Fruit fly (Drosophila melanogaster) whole organism, prepupa: ENCODE measurements around the gene cmet.

Experiments used
- Blimp-1 ChIP-seq: fragments of 200-800 bp; sonication (Bioruptor generic); optimal IDR thresholded peaks from 3 replicates; lab custom pipeline; 2017; ENCODE audit warnings: missing biosample characterization, missing genetic modification characterization, mild to moderate bottlenecking, moderate library complexity, missing genetic modification reagents
- CG11294 ChIP-seq: fragments of 200-800 bp; sonication (Bioruptor generic); IDR thresholded peaks from 2 replicates; pipeline ENCODE4 v1.3.6; 2022; ENCODE audit warnings: missing biosample characterization, missing genetic modification characterization
- CG11762 ChIP-seq: fragments of 200-800 bp; sonication (Bioruptor generic); optimal IDR thresholded peaks from 3 replicates; lab custom pipeline; 2016; ENCODE audit warnings: missing biosample characterization, missing genetic modification characterization; ENCODE audit not compliant: insufficient read depth
- CG11902 ChIP-seq: fragments of 200-800 bp; sonication (Bioruptor generic); optimal IDR thresholded peaks from 3 replicates; lab custom pipeline; 2016; ENCODE audit warnings: missing biosample characterization, missing genetic modification characterization
- CG1621 ChIP-seq: fragments of 200-800 bp; sonication (Bioruptor generic); optimal IDR thresholded peaks from 3 replicates; lab custom pipeline; 2018; ENCODE audit warnings: missing biosample characterization, mild to moderate bottlenecking, missing genetic modification characterization
- CG16779 ChIP-seq: fragments of 200-800 bp; sonication (Bioruptor generic); optimal IDR thresholded peaks from 3 replicates; lab custom pipeline; 2017; ENCODE audit warnings: missing biosample characterization, mild to moderate bottlenecking, missing genetic modification characterization
- CG3032 ChIP-seq: fragments of 200-800 bp; optimal IDR thresholded peaks from 2 replicates; lab custom pipeline; 2019; ENCODE audit warnings: missing biosample characterization, mild to moderate bottlenecking, missing genetic modification characterization, moderate library complexity
- CG31627 ChIP-seq: fragments of 200-800 bp; sonication (Bioruptor generic); optimal IDR thresholded peaks from 3 replicates; lab custom pipeline; 2016; ENCODE audit warnings: missing biosample characterization, missing genetic modification characterization
- CG32006 ChIP-seq: fragments of 200-800 bp; sonication (Bioruptor generic); optimal IDR thresholded peaks from 3 replicates; lab custom pipeline; 2017; ENCODE audit warnings: missing biosample characterization, mild to moderate bottlenecking, missing genetic modification characterization
- CG34406 ChIP-seq: fragments of 200-800 bp; sonication (Bioruptor generic); optimal IDR thresholded peaks from 3 replicates; lab custom pipeline; 2016; ENCODE audit warnings: missing biosample characterization, missing genetic modification characterization
- CG6808 ChIP-seq: fragments of 200-800 bp; sonication (Bioruptor generic); optimal IDR thresholded peaks from 3 replicates; lab custom pipeline; 2017; ENCODE audit warnings: missing biosample characterization, missing genetic modification characterization, mild to moderate bottlenecking, moderate library complexity, missing genetic modification reagents
- CG6854 ChIP-seq: fragments of 200-800 bp; sonication (Bioruptor generic); optimal IDR thresholded peaks from 2 replicates; lab custom pipeline; 2017; ENCODE audit warnings: missing biosample characterization, mild to moderate bottlenecking, missing genetic modification characterization
- CG7368 ChIP-seq: fragments of 200-800 bp; sonication (Bioruptor generic); optimal IDR thresholded peaks from 3 replicates; lab custom pipeline; 2016; ENCODE audit warnings: missing biosample characterization, missing genetic modification characterization
- Eip75B ChIP-seq: fragments of 200-800 bp; sonication (Bioruptor generic); optimal IDR thresholded peaks from 3 replicates; lab custom pipeline; 2016; ENCODE audit warnings: missing biosample characterization, missing genetic modification characterization
- Eip78C ChIP-seq: fragments of 200-800 bp; sonication (Bioruptor generic); peaks from one replicate; lab custom pipeline; 2016; ENCODE audit warnings: missing biosample characterization, missing genetic modification characterization
- Eip93F ChIP-seq: fragments of 200-800 bp; sonication (Bioruptor generic); optimal IDR thresholded peaks from 2 replicates; lab custom pipeline; 2016; ENCODE audit warnings: missing biosample characterization, mild to moderate bottlenecking, missing genetic modification characterization
- Ets21C ChIP-seq: fragments of 200-800 bp; sonication (Bioruptor generic); optimal IDR thresholded peaks from 3 replicates; lab custom pipeline; 2016; ENCODE audit warnings: missing biosample characterization, missing genetic modification characterization
- Ets96B ChIP-seq: fragments of 200-800 bp; optimal IDR thresholded peaks from 2 replicates; lab custom pipeline; 2019; ENCODE audit warnings: missing biosample characterization, mild to moderate bottlenecking, missing genetic modification characterization, moderate library complexity
- Gug ChIP-seq: fragments of 200-800 bp; sonication (Bioruptor generic); IDR thresholded peaks from 2 replicates; pipeline ENCODE4 v1.3.6; 2022; ENCODE audit warnings: missing biosample characterization, missing genetic modification characterization
- Hr38 ChIP-seq: sonication (Bioruptor generic); optimal IDR thresholded peaks from 2 replicates; lab custom pipeline; 2016; ENCODE audit warnings: missing biosample characterization, missing genetic modification characterization
- Lpt ChIP-seq: fragments of 200-800 bp; sonication (Bioruptor generic); optimal IDR thresholded peaks from 3 replicates; lab custom pipeline; 2016; ENCODE audit warnings: missing biosample characterization, missing genetic modification characterization
- Met ChIP-seq: fragments of 200-800 bp; sonication (Bioruptor generic); optimal IDR thresholded peaks from 3 replicates; lab custom pipeline; 2016; ENCODE audit warnings: missing biosample characterization, missing genetic modification characterization
- OdsH ChIP-seq: fragments of 200-800 bp; sonication (Bioruptor generic); optimal IDR thresholded peaks from 3 replicates; lab custom pipeline; 2016; ENCODE audit warnings: missing biosample characterization, missing genetic modification characterization
- Smox ChIP-seq: fragments of 200-800 bp; sonication (Bioruptor generic); optimal IDR thresholded peaks from 3 replicates; lab custom pipeline; 2016; ENCODE audit warnings: missing biosample characterization, missing genetic modification characterization
- Sox14 ChIP-seq: fragments of 200-800 bp; sonication (Bioruptor generic); optimal IDR thresholded peaks from 3 replicates; lab custom pipeline; 2016; ENCODE audit warnings: missing biosample characterization, missing genetic modification characterization
- Sox15 ChIP-seq: fragments of 200-800 bp; sonication (Bioruptor generic); optimal IDR thresholded peaks from 3 replicates; lab custom pipeline; 2016; ENCODE audit warnings: missing biosample characterization, missing genetic modification characterization
- achi ChIP-seq: fragments of 200-800 bp; sonication (Bioruptor generic); optimal IDR thresholded peaks from 3 replicates; lab custom pipeline; 2016; ENCODE audit warnings: missing biosample characterization, missing genetic modification characterization
- acj6 ChIP-seq: fragments of 200-800 bp; sonication (Bioruptor generic); optimal IDR thresholded peaks from 3 replicates; lab custom pipeline; 2016; ENCODE audit warnings: missing biosample characterization, missing genetic modification characterization
- cyc ChIP-seq: fragments of 200-800 bp; sonication (Bioruptor generic); optimal IDR thresholded peaks from 3 replicates; lab custom pipeline; 2016; ENCODE audit warnings: missing biosample characterization, missing genetic modification characterization
- dac ChIP-seq: fragments of 200-800 bp; sonication (Bioruptor generic); optimal IDR thresholded peaks from 2 replicates; lab custom pipeline; 2017; ENCODE audit warnings: missing biosample characterization, mild to moderate bottlenecking, missing genetic modification characterization
- dsx ChIP-seq: fragments of 200-800 bp; optimal IDR thresholded peaks from 3 replicates; lab custom pipeline; 2019; ENCODE audit warnings: missing biosample characterization, mild to moderate bottlenecking, missing genetic modification characterization, moderate library complexity; ENCODE audit not compliant: poor library complexity, severe bottlenecking
- fd59A ChIP-seq: fragments of 200-800 bp; sonication (Bioruptor generic); optimal IDR thresholded peaks from 2 replicates; lab custom pipeline; 2017; ENCODE audit warnings: missing biosample characterization, mild to moderate bottlenecking, missing genetic modification characterization, missing genetic modification reagents
- fkh ChIP-seq: fragments of 200-800 bp; sonication (Bioruptor generic); optimal IDR thresholded peaks from 3 replicates; lab custom pipeline; 2017; ENCODE audit warnings: missing biosample characterization, mild to moderate bottlenecking, missing genetic modification characterization, moderate library complexity
- lz ChIP-seq: fragments of 200-800 bp; sonication (Bioruptor generic); optimal IDR thresholded peaks from 3 replicates; lab custom pipeline; 2016; ENCODE audit warnings: missing biosample characterization, missing genetic modification characterization
- net ChIP-seq: fragments of 200-800 bp; sonication (Bioruptor generic); optimal IDR thresholded peaks from 3 replicates; lab custom pipeline; 2016; ENCODE audit warnings: missing biosample characterization, missing genetic modification characterization
- pdm3 ChIP-seq: fragments of 200-800 bp; sonication (Bioruptor generic); optimal IDR thresholded peaks from 3 replicates; lab custom pipeline; 2016; ENCODE audit warnings: missing biosample characterization, missing genetic modification characterization
- spab ChIP-seq: fragments of 200-800 bp; sonication (Bioruptor generic); optimal IDR thresholded peaks from 2 replicates; lab custom pipeline; 2017; ENCODE audit warnings: missing biosample characterization, mild to moderate bottlenecking, missing genetic modification characterization, missing genetic modification reagents
- ss ChIP-seq, 2 experiments: fragments of 200-800 bp; sonication (Bioruptor generic); optimal IDR thresholded peaks; 2 replicates in 1 of 2; 3 replicates in 1 of 2; lab custom pipeline; 2017 to 2018; ENCODE audit warnings: mild to moderate bottlenecking in 2 of 2, missing biosample characterization in 2 of 2, missing genetic modification characterization in 2 of 2, moderate library complexity in 1 of 2
- svp ChIP-seq: fragments of 200-800 bp; sonication (Bioruptor generic); peaks from one replicate; lab custom pipeline; 2016; ENCODE audit warnings: missing biosample characterization, missing genetic modification characterization
- vri ChIP-seq: fragments of 200-800 bp; sonication (Bioruptor generic); optimal IDR thresholded peaks from 3 replicates; lab custom pipeline; 2016; ENCODE audit warnings: missing biosample characterization, mild to moderate bottlenecking, missing genetic modification characterization

cmet gene

dm6 chr2L:11306091-11306490 lies 37.3 kb upstream of the cmet start (continued):
- TF ChIP-seq Sox14 (peak; percentile 60), Lpt (GFP tag; lab: Kevin White, UChicago) (no peak), Ets96B (tag; lab: Kevin White, UChicago) (no peak), Sox15 (GFP tag; lab: Kevin White, UChicago) (peak; percentile 68), Eip75B (GFP tag; lab: Kevin White, UChicago) (peak; percentile 42), CG16779 (no peak), acj6 (GFP tag; lab: Kevin White, UChicago) (peak; percentile 70), CG31627 (GFP tag; lab: Kevin White, UChicago) (peak; percentile 81), Smox (GFP tag; lab: Kevin White, UChicago) (peak; percentile 79), Met (GFP tag; lab: Kevin White, UChicago) (peak; percentile 81), CG7368 (GFP tag; lab: Kevin White, UChicago) (peak; percentile 24), CG11902 (GFP tag; lab: Kevin White, UChicago) (peak; percentile 74), vri (GFP tag; lab: Kevin White, UChicago) (peak; percentile 73)

DNA sequence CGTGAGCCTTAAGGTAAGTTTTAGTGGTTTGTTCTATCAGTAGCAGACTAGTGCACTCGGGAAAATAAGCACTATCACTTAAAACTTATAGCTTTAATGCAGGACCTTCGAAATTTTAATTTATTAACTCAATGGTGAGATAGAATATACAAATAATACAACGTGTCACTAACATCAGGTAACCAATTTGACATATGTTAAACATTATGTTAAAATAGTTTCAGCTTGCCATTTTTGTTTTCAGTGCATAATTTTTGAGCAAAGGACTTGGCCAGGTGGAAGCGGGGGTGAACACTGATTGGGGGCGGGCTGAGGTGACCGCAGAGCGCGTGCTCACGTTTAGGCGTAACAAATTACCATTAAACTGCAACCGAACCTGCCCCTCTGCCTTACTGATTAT lies 33.7 kb upstream of the cmet start:
- TF ChIP-seq ss (GFP tag; optimal IDR thresholded peaks at IDR 0.05; lab: Kevin White, UChicago) (peak in 1 of 2 experiments; percentile 18), svp (GFP tag; lab: Kevin White, UChicago) (peak; percentile 11), CG34406 (no peak), Eip75B (GFP tag; lab: Kevin White, UChicago) (no peak), CG3032 (tag; lab: Kevin White, UChicago) (no peak), cyc (GFP tag; lab: Kevin White, UChicago) (no peak), Hr38 (GFP tag; lab: Kevin White, UChicago) (no peak), CG6854 (GFP tag; lab: Kevin White, UChicago) (no peak), achi (GFP tag; lab: Kevin White, UChicago) (no peak)

DNA sequence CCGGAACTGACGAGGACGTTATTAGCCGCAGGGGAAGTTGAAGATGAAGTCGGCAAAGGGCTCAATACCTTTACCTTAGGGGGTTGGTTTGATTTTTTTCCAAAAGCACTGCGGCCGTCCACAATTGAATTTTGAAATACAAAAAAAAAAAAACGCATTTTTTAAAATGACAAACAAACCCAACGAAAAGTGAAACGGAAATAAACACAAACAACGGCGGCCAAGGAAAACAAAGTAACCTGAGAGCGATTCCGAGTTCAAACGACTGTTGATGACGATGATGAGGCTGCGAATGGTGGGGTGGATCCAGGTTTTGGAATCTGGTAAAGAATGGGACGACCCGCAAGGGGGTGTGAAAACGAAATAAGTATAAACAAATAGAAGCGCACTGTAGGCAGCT lies 27.7 kb upstream of the cmet start:
- TF ChIP-seq CG11762 (no peak), CG32006 (GFP tag; lab: Kevin White, UChicago) (no peak), Hr38 (GFP tag; lab: Kevin White, UChicago) (no peak), Blimp-1 (GFP tag; lab: Kevin White, UChicago) (no peak), Gug (GFP tag; lab: Robert Waterston, UW) (no peak), CG34406 (no peak), OdsH (GFP tag; lab: Kevin White, UChicago) (no peak), fkh (no peak), CG1621 (tag; lab: Kevin White, UChicago) (no peak), vri (GFP tag; lab: Kevin White, UChicago) (no peak), lz (GFP tag; lab: Kevin White, UChicago) (no peak), Eip75B (GFP tag; lab: Kevin White, UChicago) (no peak), acj6 (GFP tag; lab: Kevin White, UChicago) (no peak), CG11294 (GFP tag; lab: Robert Waterston, UW) (no peak), fd59A (GFP tag; lab: Kevin White, UChicago) (no peak), spab (GFP tag; lab: Kevin White, UChicago) (no peak), net (no peak), CG7368 (GFP tag; lab: Kevin White, UChicago) (no peak), Eip78C (GFP tag; lab: Kevin White, UChicago) (no peak)
- TF ChIP-seq, all 60 proteins: peak for 0

- TF ChIP-seq Lpt (GFP tag; lab: Kevin White, UChicago), result no peak
- no peak for TF ChIP-seq Met (GFP tag; lab: Kevin White, UChicago)
- TF ChIP-seq acj6 (GFP tag; lab: Kevin White, UChicago), result no peak
- no peak for TF ChIP-seq cyc (GFP tag; lab: Kevin White, UChicago)
- no peak for TF ChIP-seq dsx (GFP tag; lab: Kevin White, UChicago)
- no peak for TF ChIP-seq Eip93F (GFP tag; lab: Kevin White, UChicago)
- TF ChIP-seq pdm3 (GFP tag; lab: Kevin White, UChicago), result no peak
- no peak for TF ChIP-seq CG6808 (GFP tag; lab: Kevin White, UChicago)
- no peak for TF ChIP-seq dac (GFP tag; lab: Kevin White, UChicago)
- no peak for TF ChIP-seq Ets21C (GFP tag; lab: Kevin White, UChicago)
- no peak for TF ChIP-seq Hr38 (GFP tag; lab: Kevin White, UChicago)
- no peak for TF ChIP-seq OdsH (GFP tag; lab: Kevin White, UChicago)
- TF ChIP-seq Eip75B (GFP tag; lab: Kevin White, UChicago), result no peak
Observed at dm6 chr2L:11295762-11296161, 27.0 kb upstream of the cmet start.
